Worm (Caenorhabditis elegans): ENCODE measurements around the gene C48D5.3.

DNA sequence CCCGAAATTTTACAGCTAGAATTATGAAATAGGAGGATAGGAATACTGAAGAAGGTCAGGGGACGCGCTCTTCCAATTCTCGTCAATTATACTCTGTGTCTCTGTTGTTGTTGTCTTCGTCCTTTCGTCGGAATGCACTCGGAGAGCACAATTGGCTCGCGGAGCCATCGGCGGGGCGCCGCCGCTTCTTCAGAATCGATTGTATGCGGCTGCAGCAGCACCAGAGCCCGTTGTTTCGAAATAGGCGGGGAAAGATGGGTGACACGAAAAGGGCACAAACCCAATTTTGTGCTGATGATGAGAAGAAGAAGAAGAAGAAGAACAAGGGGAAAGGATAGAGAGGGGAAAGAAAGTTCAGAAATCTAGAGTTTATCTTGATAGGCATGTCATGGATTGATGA lies 39.4 kb downstream of the C48D5.3 start:
- TF ChIP-seq nfya-1 (tag; optimal IDR thresholded peaks at IDR 0.05; ENCODE audit: borderline replicate concordance, insufficient read depth) (no peak), somi-1 (GFP tag; optimal IDR thresholded peaks at IDR 0.05) (no peak), D2030.7 (GFP tag; IDR thresholded peaks at IDR 0.05) (no peak)

All from whole organism, young adult.